Worm (Caenorhabditis elegans): Measurements from ENCODE around the gene ctg-2.

The ctg-2 gene

ce11 chrII:8562002-8562401 lies 47.1 kb downstream of the ctg-2 start, which contains the start of gene F54C9.14:
TSS of gene F54C9.14 (plus strand) at chrII:8562302.
- no peak for TF ChIP-seq scrt-1 (GFP tag; IDR thresholded peaks at IDR 0.05)
- TF ChIP-seq hnd-1 (tag; optimal IDR thresholded peaks at IDR 0.05), result no peak
- no peak for TF ChIP-seq tbx-37 (GFP tag; conservative IDR thresholded peaks at IDR 0.05)
- TF ChIP-seq ama-1 (optimal IDR thresholded peaks at IDR 0.05), result no peak
- TF ChIP-seq ceh-36 (tag; optimal IDR thresholded peaks at IDR 0.05), result no peak
- TF ChIP-seq hmg-4 (GFP tag; optimal IDR thresholded peaks at IDR 0.05), result no peak
- no peak for TF ChIP-seq flt-1 (GFP tag; IDR thresholded peaks at IDR 0.05)
- TF ChIP-seq aly-1 (tag; optimal IDR thresholded peaks at IDR 0.05), result no peak
- no peak for TF ChIP-seq tra-4 (tag; optimal IDR thresholded peaks at IDR 0.05)
- no peak for TF ChIP-seq pes-1 (GFP tag; IDR thresholded peaks at IDR 0.05)
- no peak for TF ChIP-seq tbx-11 (GFP tag; IDR thresholded peaks at IDR 0.05)
- TF ChIP-seq hmbx-1 (tag; optimal IDR thresholded peaks at IDR 0.05), result no peak
- no peak for TF ChIP-seq ets-7 (tag; optimal IDR thresholded peaks at IDR 0.05)
- TF ChIP-seq sea-1 (GFP tag; conservative IDR thresholded peaks at IDR 0.05), result no peak
- TF ChIP-seq F13C5.2 (tag; optimal IDR thresholded peaks at IDR 0.05), result no peak
- no peak for TF ChIP-seq ceh-13 (GFP tag; optimal IDR thresholded peaks at IDR 0.05)
- TF ChIP-seq B0310.2 (tag; optimal IDR thresholded peaks at IDR 0.05), result no peak

- TF ChIP-seq flt-1 (GFP tag; IDR thresholded peaks at IDR 0.05) (no peak), sea-1 (GFP tag; conservative IDR thresholded peaks at IDR 0.05) (no peak), aly-1 (tag; optimal IDR thresholded peaks at IDR 0.05) (no peak), tbx-11 (GFP tag; IDR thresholded peaks at IDR 0.05) (no peak), hmg-4 (GFP tag; optimal IDR thresholded peaks at IDR 0.05) (no peak), F13C5.2 (tag; optimal IDR thresholded peaks at IDR 0.05) (no peak), B0310.2 (tag; optimal IDR thresholded peaks at IDR 0.05) (no peak), scrt-1 (GFP tag; IDR thresholded peaks at IDR 0.05) (no peak), ama-1 (optimal IDR thresholded peaks at IDR 0.05) (no peak)
Observed at ce11 chrII:8566039-8566438, 51.2 kb downstream of the ctg-2 start, which contains the start of gene stc-1. TSS of gene stc-1 (minus strand) at chrII:8566139.
